Worm (Caenorhabditis elegans): ENCODE data around the gene dkf-2.

dkf-2 gene

ce11 chrV:16752089-16753030 is 4.9 kb downstream of the dkf-2 start:
- no peak for TF ChIP-seq ceh-24 (tag; optimal IDR thresholded peaks at IDR 0.05)
- TF ChIP-seq ceh-34 (tag; optimal IDR thresholded peaks at IDR 0.05): no peak
- TF ChIP-seq K09A11.1 (tag; optimal IDR thresholded peaks at IDR 0.05; ENCODE audit: insufficient read depth): no peak
- no peak for TF ChIP-seq pat-9 (tag; optimal IDR thresholded peaks at IDR 0.05)
- TF ChIP-seq sox-2 (GFP tag; IDR thresholded peaks at IDR 0.05): no peak
- TF ChIP-seq lin-11 (tag; optimal IDR thresholded peaks at IDR 0.05): no peak
- TF ChIP-seq elt-4 (tag; optimal IDR thresholded peaks at IDR 0.05): no peak
- no peak for TF ChIP-seq tbx-7 (tag; optimal IDR thresholded peaks at IDR 0.05)
- TF ChIP-seq ceh-14 (tag; optimal IDR thresholded peaks at IDR 0.05): peak; percentile 61
- TF ChIP-seq Y22D7AL.16 (tag; optimal IDR thresholded peaks at IDR 0.05): no peak
- no peak for TF ChIP-seq ceh-45 (GFP tag; IDR thresholded peaks at IDR 0.05)
- TF ChIP-seq pag-3 (tag; optimal IDR thresholded peaks at IDR 0.05; ENCODE audit: borderline replicate concordance): no peak
- no peak for TF ChIP-seq lim-6 (tag; optimal IDR thresholded peaks at IDR 0.05)
- no peak for TF ChIP-seq rnt-1 (tag; optimal IDR thresholded peaks at IDR 0.05)
- TF ChIP-seq pha-4 (tag; optimal IDR thresholded peaks at IDR 0.05): no peak
- peak; percentile 38 for TF ChIP-seq unc-42 (tag; optimal IDR thresholded peaks at IDR 0.05)
- TF ChIP-seq ceh-31 (tag; optimal IDR thresholded peaks at IDR 0.05): peak; percentile 35
- TF ChIP-seq ets-4 (tag; optimal IDR thresholded peaks at IDR 0.05): no peak
- no peak for TF ChIP-seq eyg-1 (tag; optimal IDR thresholded peaks at IDR 0.05)
- TF ChIP-seq che-1 (tag; optimal IDR thresholded peaks at IDR 0.05): no peak

- no peak for TF ChIP-seq fax-1 (tag; optimal IDR thresholded peaks at IDR 0.05)
- TF ChIP-seq npax-4 (tag; optimal IDR thresholded peaks at IDR 0.05): no peak
- no peak for TF ChIP-seq eyg-1 (tag; optimal IDR thresholded peaks at IDR 0.05)
- peak; percentile 71 for TF ChIP-seq nfya-1 (tag; optimal IDR thresholded peaks at IDR 0.05)
These were observed 8.7 kb downstream of the dkf-2 start for ce11 chrV:16756166-16756565.

ce11 chrV:16759937-16760336 is 12.5 kb downstream of the dkf-2 start:
- TF ChIP-seq fkh-6 (tag; optimal IDR thresholded peaks at IDR 0.05) (no peak), sox-2 (GFP tag; IDR thresholded peaks at IDR 0.05) (no peak), C08G9.2 (tag; optimal IDR thresholded peaks at IDR 0.05) (no peak), tbx-7 (tag; optimal IDR thresholded peaks at IDR 0.05) (no peak), K02D7.2 (tag; optimal IDR thresholded peaks at IDR 0.05) (no peak), syd-9 (tag; optimal IDR thresholded peaks at IDR 0.05) (no peak), pag-3 (tag; optimal IDR thresholded peaks at IDR 0.05; ENCODE audit: borderline replicate concordance) (no peak), ceh-18 (tag; optimal IDR thresholded peaks at IDR 0.05) (no peak), pha-2 (tag; optimal IDR thresholded peaks at IDR 0.05) (no peak), odd-2 (tag; optimal IDR thresholded peaks at IDR 0.05) (no peak), nhr-232 (tag; optimal IDR thresholded peaks at IDR 0.05) (no peak), ztf-16 (tag; optimal IDR thresholded peaks at IDR 0.05) (no peak)

ce11 chrV:16774428-16774827 is 27.0 kb downstream of the dkf-2 start:
- TF ChIP-seq tbx-2 (tag; optimal IDR thresholded peaks at IDR 0.05) (no peak), fax-1 (tag; optimal IDR thresholded peaks at IDR 0.05) (no peak), sox-4 (tag; optimal IDR thresholded peaks at IDR 0.05) (no peak), pqm-1 (tag; optimal IDR thresholded peaks at IDR 0.05) (no peak), zip-5 (tag; optimal IDR thresholded peaks at IDR 0.05) (no peak), madf-2 (tag; optimal IDR thresholded peaks at IDR 0.05) (no peak), F13H6.1 (tag; optimal IDR thresholded peaks at IDR 0.05) (no peak), ceh-9 (tag; optimal IDR thresholded peaks at IDR 0.05) (no peak), pat-9 (tag; optimal IDR thresholded peaks at IDR 0.05) (no peak), sox-2 (GFP tag; IDR thresholded peaks at IDR 0.05) (no peak), C08G9.2 (tag; optimal IDR thresholded peaks at IDR 0.05) (no peak), elt-4 (tag; optimal IDR thresholded peaks at IDR 0.05) (no peak), ama-1 (optimal IDR thresholded peaks at IDR 0.05) (no peak), dve-1 (tag; optimal IDR thresholded peaks at IDR 0.05) (no peak), ceh-6 (GFP tag; optimal IDR thresholded peaks at IDR 0.05) (no peak), K09A11.1 (tag; optimal IDR thresholded peaks at IDR 0.05; ENCODE audit: insufficient read depth) (no peak), dmd-4 (tag; optimal IDR thresholded peaks at IDR 0.05; ENCODE audit: borderline replicate concordance) (no peak), ceh-30 (tag; optimal IDR thresholded peaks at IDR 0.05) (no peak), unc-86 (tag; optimal IDR thresholded peaks at IDR 0.05) (no peak), pax-1 (tag; optimal IDR thresholded peaks at IDR 0.05) (no peak)
